Fruit fly (Drosophila melanogaster): Measurements from ENCODE around the gene Pcp.

Pcp gene

dm6 chr2L:7037773-7038327, 16.4 kb downstream of the Pcp start, which contains the start of gene milt (continued):
- TF ChIP-seq CG10543 (GFP tag; optimal IDR thresholded peaks at IDR 0.05) = no peak
- TF ChIP-seq ab (GFP tag; optimal IDR thresholded peaks at IDR 0.05) = no peak
- no peak for TF ChIP-seq Antp (GFP tag; optimal IDR thresholded peaks at IDR 0.05)
- TF ChIP-seq zen (tag; optimal IDR thresholded peaks at IDR 0.05) = peak; percentile 1
- no peak for TF ChIP-seq danr (GFP tag; IDR thresholded peaks at IDR 0.05)
- TF ChIP-seq CG2712 (tag; optimal IDR thresholded peaks at IDR 0.05) = peak; percentile 21
- TF ChIP-seq dpn (GFP tag; optimal IDR thresholded peaks at IDR 0.05) = peak; percentile 15 to 24
- TF ChIP-seq CG13624 (GFP tag; optimal IDR thresholded peaks at IDR 0.05) = peak; percentile 38
- no peak for TF ChIP-seq CG6683 (GFP tag; optimal IDR thresholded peaks at IDR 0.05)
- TF ChIP-seq CG18262 (tag; optimal IDR thresholded peaks at IDR 0.05) = no peak
- no peak for TF ChIP-seq cato (GFP tag; optimal IDR thresholded peaks at IDR 0.05; ENCODE audit: borderline replicate concordance)
- no peak for TF ChIP-seq gt (GFP tag; IDR thresholded peaks at IDR 0.05)
- no peak for TF ChIP-seq Ada2b (GFP tag; IDR thresholded peaks at IDR 0.05)
- no peak for TF ChIP-seq otp (GFP tag; IDR thresholded peaks at IDR 0.05)
- TF ChIP-seq zfh1 (GFP tag; IDR thresholded peaks at IDR 0.05) = peak; percentile 35; the same call in 1 of the 3 replicates
- TF ChIP-seq CG12299 (tag; optimal IDR thresholded peaks at IDR 0.05) = no peak
- no peak for TF ChIP-seq Oli (tag; optimal IDR thresholded peaks at IDR 0.05)
- TF ChIP-seq nerfin-2 (GFP tag; IDR thresholded peaks at IDR 0.05; ENCODE audit: partially characterized antibody) = peak; percentile 89
- no peak for TF ChIP-seq Sox100B (GFP tag; optimal IDR thresholded peaks at IDR 0.05)
- no peak for TF ChIP-seq seq (GFP tag; IDR thresholded peaks at IDR 0.05)
- TF ChIP-seq toy (GFP tag; IDR thresholded peaks at IDR 0.05) = no peak
- no peak for TF ChIP-seq D (optimal IDR thresholded peaks at IDR 0.05)
- no peak for TF ChIP-seq D (GFP tag; optimal IDR thresholded peaks at IDR 0.05)
- no peak for TF ChIP-seq CG33213 (GFP tag; optimal IDR thresholded peaks at IDR 0.05)
- TF ChIP-seq az2 (GFP tag; optimal IDR thresholded peaks at IDR 0.05) = no peak
- TF ChIP-seq CG2889 (GFP tag; IDR thresholded peaks at IDR 0.05) = no peak
- TF ChIP-seq Side (GFP tag; optimal IDR thresholded peaks at IDR 0.05) = no peak
- TF ChIP-seq CG14860 (GFP tag; IDR thresholded peaks at IDR 0.05; ENCODE audit: partially characterized antibody) = peak; percentile 77
- TF ChIP-seq CG8944 (GFP tag; optimal IDR thresholded peaks at IDR 0.05) = no peak
- no peak for TF ChIP-seq fd3F (GFP tag; optimal IDR thresholded peaks at IDR 0.05)
- no peak for TF ChIP-seq ftz-f1 (GFP tag; optimal IDR thresholded peaks at IDR 0.05)
- TF ChIP-seq CG17612 (GFP tag; IDR thresholded peaks at IDR 0.05) = no peak
- TF ChIP-seq unc-4 (GFP tag; IDR thresholded peaks at IDR 0.05; ENCODE audit: partially characterized antibody) = peak; percentile 82
- no peak for TF ChIP-seq CG6854 (GFP tag; optimal IDR thresholded peaks at IDR 0.05)
- TF ChIP-seq CG2129 (GFP tag; IDR thresholded peaks at IDR 0.05; ENCODE audit: partially characterized antibody) = peak; percentile 35; the same call in 1 of the 2 replicates
- TF ChIP-seq twi (tag; optimal IDR thresholded peaks at IDR 0.05) = peak; percentile 40
- TF ChIP-seq CG8924 (tag; optimal IDR thresholded peaks at IDR 0.05) = peak; percentile 79
- TF ChIP-seq CG11247 (GFP tag; IDR thresholded peaks at IDR 0.05) = no peak
- TF ChIP-seq Ssrp (tag; optimal IDR thresholded peaks at IDR 0.05) = peak; percentile 2
- no peak for TF ChIP-seq vfl (GFP tag; optimal IDR thresholded peaks at IDR 0.05)
- no peak for TF ChIP-seq ci (GFP tag; IDR thresholded peaks at IDR 0.05)
- TF ChIP-seq HLH4C (GFP tag; IDR thresholded peaks at IDR 0.05; ENCODE audit: partially characterized antibody) = peak; percentile 93
- no peak for TF ChIP-seq CG11560 (tag; IDR thresholded peaks at IDR 0.05)
- no peak for TF ChIP-seq maf-S (GFP tag; optimal IDR thresholded peaks at IDR 0.05)
- TF ChIP-seq Taf1 (GFP tag; IDR thresholded peaks at IDR 0.05) = no peak
- no peak for TF ChIP-seq CG30431 (GFP tag; optimal IDR thresholded peaks at IDR 0.05)
- peak; percentile 85 for TF ChIP-seq Ets65A (GFP tag)
- TF ChIP-seq so (GFP tag; IDR thresholded peaks at IDR 0.05) = peak; percentile 72; the same call in 2 of the 3 replicates
- no peak for TF ChIP-seq CG6254 (GFP tag; optimal IDR thresholded peaks at IDR 0.05)
- no peak for TF ChIP-seq CG32532 (GFP tag; IDR thresholded peaks at IDR 0.05)
- TF ChIP-seq wek (GFP tag; optimal IDR thresholded peaks at IDR 0.05) = no peak
